Fruit fly (Drosophila melanogaster) whole organism, adult: Measurements from ENCODE around the gene Etfb.

Source experiments
- CG11617 ChIP-seq: fragments of 200-800 bp; sonication (Bioruptor generic); optimal IDR thresholded peaks from 2 replicates; lab custom pipeline; 2017; ENCODE audit warnings: mild to moderate bottlenecking, missing biosample characterization, missing genetic modification reagents, missing genetic modification characterization
- CG14711 ChIP-seq: fragments of 200-800 bp; sonication (Bioruptor generic); optimal IDR thresholded peaks from 2 replicates; lab custom pipeline; 2018; ENCODE audit warnings: missing biosample characterization, mild to moderate bottlenecking, missing genetic modification characterization, moderate library complexity
- CG33017 ChIP-seq: fragments of 200-800 bp; sonication (Bioruptor generic); optimal IDR thresholded peaks from 2 replicates; lab custom pipeline; 2018; ENCODE audit warnings: missing biosample characterization, mild to moderate bottlenecking, missing genetic modification characterization, moderate library complexity
- CG5204 ChIP-seq: fragments of 200-800 bp; sonication (Bioruptor generic); optimal IDR thresholded peaks from 2 replicates; lab custom pipeline; 2016; ENCODE audit warnings: missing biosample characterization, missing genetic modification characterization
- CG7045 ChIP-seq: fragments of 200-800 bp; sonication (Bioruptor generic); optimal IDR thresholded peaks from 2 replicates; lab custom pipeline; 2017; ENCODE audit warnings: missing biosample characterization, mild to moderate bottlenecking, missing genetic modification characterization
- Clk ChIP-seq: fragments of 200-800 bp; sonication (Bioruptor generic); optimal IDR thresholded peaks from 2 replicates; lab custom pipeline; 2017; ENCODE audit warnings: missing biosample characterization, missing genetic modification characterization
- Crg-1 ChIP-seq: fragments of 200-800 bp; sonication (Bioruptor generic); optimal IDR thresholded peaks from 2 replicates; lab custom pipeline; 2016; ENCODE audit warnings: missing biosample characterization, missing genetic modification characterization
- Mnt ChIP-seq: fragments of 200-800 bp; sonication (Bioruptor generic); optimal IDR thresholded peaks from 2 replicates; lab custom pipeline; 2016; ENCODE audit warnings: missing biosample characterization, mild to moderate bottlenecking, missing genetic modification characterization
- bab1 ChIP-seq: fragments of 200-800 bp; sonication (Bioruptor generic); optimal IDR thresholded peaks from 3 replicates; lab custom pipeline; 2019; ENCODE audit warnings: missing biosample characterization, mild to moderate bottlenecking, missing genetic modification characterization, moderate library complexity
- cnc ChIP-seq, 2 experiments: fragments of >200 bp; optimal IDR thresholded peaks; 2 replicates each; lab custom pipeline; 2017
- kay ChIP-seq: fragments of 200-800 bp; sonication (Bioruptor generic); peaks from one replicate; lab custom pipeline; 2016; ENCODE audit warnings: missing biosample characterization, missing genetic modification characterization, borderline replicate concordance
- tj ChIP-seq: fragments of 200-800 bp; sonication (Bioruptor generic); optimal IDR thresholded peaks from 3 replicates; lab custom pipeline; 2017; ENCODE audit warnings: missing biosample characterization, mild to moderate bottlenecking, missing genetic modification characterization, moderate library complexity
- toe ChIP-seq: fragments of 200-800 bp; sonication (Bioruptor generic); optimal IDR thresholded peaks from 2 replicates; lab custom pipeline; 2016; ENCODE audit warnings: missing biosample characterization, missing genetic modification characterization

DNA sequence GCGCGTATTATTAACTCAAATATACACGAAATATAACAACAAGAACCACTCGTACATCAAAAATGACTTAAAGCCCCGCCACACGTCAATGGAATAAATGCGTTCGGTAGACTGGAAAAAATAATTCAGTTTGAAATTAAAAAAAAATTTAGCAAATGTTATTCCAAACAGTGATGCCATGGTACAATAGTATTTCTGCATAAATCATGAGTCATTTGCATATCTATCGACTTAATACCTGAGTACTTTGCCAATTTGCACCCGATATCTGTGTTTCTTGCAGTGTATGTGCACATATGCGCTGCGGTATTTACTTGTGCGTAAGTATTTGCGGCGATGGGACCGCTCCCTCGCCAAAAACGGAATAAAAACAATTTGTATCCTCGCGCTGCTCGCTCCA, 39.6 kb downstream of the Etfb start:
- TF ChIP-seq tj (GFP tag; lab: Kevin White, UChicago) (no peak), CG14711 (tag; lab: Kevin White, UChicago) (no peak), CG5204 (GFP tag; lab: Kevin White, UChicago) (no peak), Crg-1 (GFP tag; lab: Kevin White, UChicago) (no peak), CG33017 (tag; lab: Kevin White, UChicago) (no peak), kay (GFP tag; lab: Kevin White, UChicago) (no peak), Clk (no peak), toe (GFP tag; lab: Kevin White, UChicago) (no peak), Mnt (GFP tag; lab: Kevin White, UChicago) (no peak), cnc (optimal IDR thresholded peaks at IDR 0.05; lab: Kevin White, UChicago) (no peak), bab1 (GFP tag; lab: Kevin White, UChicago) (no peak), CG7045 (GFP tag; lab: Kevin White, UChicago) (no peak), CG11617 (GFP tag; lab: Kevin White, UChicago) (no peak)
